Fruit fly (Drosophila melanogaster): Measurements from ENCODE around the gene Hand.

Gene Hand

DNA sequence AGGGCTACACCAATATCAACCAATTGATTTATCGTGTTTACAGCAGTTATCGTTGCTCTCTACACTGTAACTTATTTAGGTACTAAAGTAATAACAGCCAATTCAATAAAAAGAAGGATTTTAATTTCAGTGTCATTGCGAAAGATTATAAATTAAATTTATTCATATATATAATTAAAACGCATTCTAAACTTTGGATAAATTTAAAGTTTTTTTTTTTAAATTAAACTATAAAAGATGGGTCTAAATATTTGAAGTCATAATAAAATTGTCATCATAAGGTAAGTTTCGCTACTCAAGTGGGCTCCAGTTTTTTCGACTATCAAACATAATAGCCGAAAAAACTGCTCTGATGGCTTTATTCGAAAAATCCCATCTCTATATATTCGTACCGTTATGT lies 23.0 kb downstream of the Hand start, which contains the start of gene trk:
Gene trk, minus strand, starts transcription at position 101 of the 400 bp plus-strand sequence.
- no peak for TF ChIP-seq Ets98B (GFP tag; IDR thresholded peaks at IDR 0.05)
- no peak for TF ChIP-seq CG17806 (tag; optimal IDR thresholded peaks at IDR 0.05)
- no peak for TF ChIP-seq CG13204 (GFP tag; optimal IDR thresholded peaks at IDR 0.05)
- no peak for TF ChIP-seq fd96Ca (GFP tag; IDR thresholded peaks at IDR 0.05)
- no peak for TF ChIP-seq gl (tag; optimal IDR thresholded peaks at IDR 0.05)
- TF ChIP-seq Pif1A (GFP tag; optimal IDR thresholded peaks at IDR 0.05) = no peak
- no peak for TF ChIP-seq CG12605 (GFP tag; IDR thresholded peaks at IDR 0.05)
- no peak for TF ChIP-seq CG8301 (tag; optimal IDR thresholded peaks at IDR 0.05)
- TF ChIP-seq Pif1B (GFP tag; optimal IDR thresholded peaks at IDR 0.05) = no peak
- no peak for TF ChIP-seq CG4496 (GFP tag; IDR thresholded peaks at IDR 0.05)
- no peak for TF ChIP-seq D1 (tag; optimal IDR thresholded peaks at IDR 0.05)
- TF ChIP-seq CG8159 (tag; optimal IDR thresholded peaks at IDR 0.05) = no peak
- TF ChIP-seq CG34367 (tag; optimal IDR thresholded peaks at IDR 0.05) = no peak
- TF ChIP-seq CG15710 (tag; optimal IDR thresholded peaks at IDR 0.05) = no peak
- no peak for TF ChIP-seq CG10348 (GFP tag; IDR thresholded peaks at IDR 0.05)

DNA sequence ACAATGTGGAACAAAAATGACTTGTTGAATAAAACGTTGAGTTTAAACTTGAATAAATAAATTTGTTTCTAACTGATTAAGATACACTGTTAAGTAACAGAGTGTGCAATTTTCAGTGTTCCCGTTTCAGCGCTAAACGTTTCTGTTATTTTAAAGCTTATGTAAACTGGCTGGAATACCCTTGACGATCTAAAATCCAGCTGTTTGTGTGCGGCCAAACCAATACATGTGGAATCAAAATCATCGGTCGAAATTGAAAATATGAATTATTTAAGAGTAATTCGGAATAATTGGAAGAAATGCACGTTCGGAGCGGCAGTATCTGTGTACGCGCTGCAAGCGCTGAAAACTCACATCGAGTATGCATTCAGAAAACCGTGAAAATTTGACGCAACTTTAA lies 25.3 kb downstream of the Hand start, which contains the start of gene Mulk:
Gene Mulk, plus strand, starts transcription at position 198 of the 400 bp plus-strand sequence.
- TF ChIP-seq Ets98B (GFP tag; IDR thresholded peaks at IDR 0.05) = no peak
- no peak for TF ChIP-seq CG15710 (tag; optimal IDR thresholded peaks at IDR 0.05)
- no peak for TF ChIP-seq CG34367 (tag; optimal IDR thresholded peaks at IDR 0.05)
- no peak for TF ChIP-seq fd96Ca (GFP tag; IDR thresholded peaks at IDR 0.05)
- no peak for TF ChIP-seq D1 (tag; optimal IDR thresholded peaks at IDR 0.05)
- no peak for TF ChIP-seq EcR (GFP tag; optimal IDR thresholded peaks at IDR 0.05)
- no peak for TF ChIP-seq gl (tag; optimal IDR thresholded peaks at IDR 0.05)
- TF ChIP-seq CG10348 (GFP tag; IDR thresholded peaks at IDR 0.05) = no peak
- no peak for TF ChIP-seq CG8301 (tag; optimal IDR thresholded peaks at IDR 0.05)
- no peak for TF ChIP-seq CG12605 (GFP tag; IDR thresholded peaks at IDR 0.05)
- no peak for TF ChIP-seq CG8159 (tag; optimal IDR thresholded peaks at IDR 0.05)
- no peak for TF ChIP-seq Pif1A (GFP tag; optimal IDR thresholded peaks at IDR 0.05)
- no peak for TF ChIP-seq CG4496 (GFP tag; IDR thresholded peaks at IDR 0.05)
- TF ChIP-seq Snoo (tag; optimal IDR thresholded peaks at IDR 0.05) = no peak
- TF ChIP-seq Pif1B (GFP tag; optimal IDR thresholded peaks at IDR 0.05) = no peak
- no peak for TF ChIP-seq CG9948 (tag; optimal IDR thresholded peaks at IDR 0.05)
- no peak for TF ChIP-seq CG13204 (GFP tag; optimal IDR thresholded peaks at IDR 0.05)
- TF ChIP-seq CG17806 (tag; optimal IDR thresholded peaks at IDR 0.05) = no peak
- no peak for TF ChIP-seq CG32121 (GFP tag; IDR thresholded peaks at IDR 0.05)
- no peak for TF ChIP-seq CG14655 (GFP tag; optimal IDR thresholded peaks at IDR 0.05)

DNA sequence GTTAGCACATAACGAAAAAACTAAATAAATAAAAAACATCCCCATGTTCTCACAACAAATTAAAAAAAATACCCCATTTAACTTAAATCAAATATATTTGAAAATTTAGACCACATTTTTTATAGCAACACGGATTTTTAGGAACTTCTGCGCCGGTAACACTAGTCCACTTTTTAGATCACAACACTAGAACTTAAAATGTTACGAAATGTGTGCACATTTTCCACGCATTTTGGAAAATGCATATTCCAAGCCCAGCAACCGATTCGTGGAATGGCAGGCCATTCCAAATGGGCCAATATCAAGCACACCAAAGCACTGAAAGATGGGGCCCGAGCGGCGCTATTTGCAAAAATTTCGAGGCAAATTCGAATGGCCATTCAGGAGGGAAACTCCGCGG lies 26.5 kb downstream of the Hand start, which contains the start of gene CG4957:
Gene CG4957, plus strand, starts transcription at position 185 of the 400 bp plus-strand sequence.
- TF ChIP-seq Snoo (tag; optimal IDR thresholded peaks at IDR 0.05) (no peak), CG12605 (GFP tag; IDR thresholded peaks at IDR 0.05) (no peak), CG10348 (GFP tag; IDR thresholded peaks at IDR 0.05) (no peak), CG8159 (tag; optimal IDR thresholded peaks at IDR 0.05) (no peak), D1 (tag; optimal IDR thresholded peaks at IDR 0.05) (no peak), gl (tag; optimal IDR thresholded peaks at IDR 0.05) (no peak), CG15710 (tag; optimal IDR thresholded peaks at IDR 0.05) (no peak), CG4496 (GFP tag; IDR thresholded peaks at IDR 0.05) (no peak)

DNA sequence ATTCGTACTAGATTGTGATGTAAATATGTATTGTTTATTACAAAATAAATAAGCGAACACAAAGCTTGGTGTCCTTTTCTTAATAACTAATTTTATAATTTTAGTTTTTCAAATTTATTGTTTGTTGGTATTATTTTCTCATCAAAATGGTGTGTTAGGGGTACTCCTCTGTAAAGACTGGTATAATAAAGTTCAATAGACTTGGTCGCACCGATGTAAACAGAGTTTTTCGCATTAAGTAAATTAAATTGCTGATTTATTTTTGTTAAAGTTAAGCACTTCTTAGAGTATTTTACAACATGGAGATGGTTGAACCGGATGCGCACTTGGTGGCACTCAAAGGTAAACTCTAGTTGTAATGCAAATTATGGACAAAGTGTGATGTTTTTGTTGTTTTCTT lies 28.7 kb downstream of the Hand start, which contains the start of gene CG4953:
Gene CG4953, plus strand, starts transcription at position 193 of the 400 bp plus-strand sequence.
- TF ChIP-seq Ets98B (GFP tag; IDR thresholded peaks at IDR 0.05) (no peak), CG32121 (GFP tag; IDR thresholded peaks at IDR 0.05) (no peak), CG34367 (tag; optimal IDR thresholded peaks at IDR 0.05) (no peak), D1 (tag; optimal IDR thresholded peaks at IDR 0.05) (no peak), CG14655 (GFP tag; optimal IDR thresholded peaks at IDR 0.05) (no peak), CG15710 (tag; optimal IDR thresholded peaks at IDR 0.05) (no peak), CG8159 (tag; optimal IDR thresholded peaks at IDR 0.05) (no peak), CG12605 (GFP tag; IDR thresholded peaks at IDR 0.05) (no peak), Snoo (tag; optimal IDR thresholded peaks at IDR 0.05) (no peak), EcR (GFP tag; optimal IDR thresholded peaks at IDR 0.05) (no peak), Pif1B (GFP tag; optimal IDR thresholded peaks at IDR 0.05) (no peak), fd96Ca (GFP tag; IDR thresholded peaks at IDR 0.05) (no peak), CG13204 (GFP tag; optimal IDR thresholded peaks at IDR 0.05) (no peak), rn (GFP tag; IDR thresholded peaks at IDR 0.05) (no peak)

DNA sequence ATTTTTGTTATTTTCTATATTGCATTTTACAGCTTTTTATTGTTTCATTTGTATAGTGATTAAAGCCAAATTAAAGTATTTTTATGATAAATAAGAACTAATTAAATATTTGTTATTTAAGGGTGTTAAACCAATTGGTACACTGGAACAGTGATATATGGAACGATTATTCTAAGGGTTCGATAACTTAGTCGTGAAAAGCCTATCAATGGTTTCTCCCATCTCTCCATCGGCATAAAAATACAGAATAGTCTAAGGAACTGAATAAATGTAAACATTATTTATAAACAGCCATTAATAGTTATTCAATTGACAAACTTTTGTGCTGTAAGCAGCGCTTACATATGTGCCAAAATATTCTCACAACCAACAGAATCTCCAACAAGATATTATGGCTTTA lies 30.1 kb downstream of the Hand start, which contains the start of gene Mob3:
Gene Mob3, plus strand, starts transcription at position 208 of the 400 bp plus-strand sequence.
- TF ChIP-seq CG8159 (tag; optimal IDR thresholded peaks at IDR 0.05) (no peak), CG4496 (GFP tag; IDR thresholded peaks at IDR 0.05) (no peak), CG8301 (tag; optimal IDR thresholded peaks at IDR 0.05) (no peak), CG14655 (GFP tag; optimal IDR thresholded peaks at IDR 0.05) (no peak), fd96Ca (GFP tag; IDR thresholded peaks at IDR 0.05) (no peak), Snoo (tag; optimal IDR thresholded peaks at IDR 0.05) (no peak), Ets98B (GFP tag; IDR thresholded peaks at IDR 0.05) (no peak), CG32121 (GFP tag; IDR thresholded peaks at IDR 0.05) (no peak), Pif1A (GFP tag; optimal IDR thresholded peaks at IDR 0.05) (no peak), Pif1B (GFP tag; optimal IDR thresholded peaks at IDR 0.05) (no peak), CG15710 (tag; optimal IDR thresholded peaks at IDR 0.05) (no peak), CG17806 (tag; optimal IDR thresholded peaks at IDR 0.05) (no peak)

Measured in whole organism, pupa.